Worm (Caenorhabditis elegans) whole organism, mixed stage, embryonic: ENCODE results near the gene cua-1.

Source experiments
- M03D4.4 ChIP-seq: sonication (generic microtip); optimal IDR thresholded peaks from 2 replicates; lab custom pipeline; 2017; ENCODE audit warnings: mild to moderate bottlenecking, missing genetic modification characterization, missing compliant biosample characterization
- bed-3 ChIP-seq: fragments of 200-800 bp; sonication (Bioruptor generic); optimal IDR thresholded peaks from 3 replicates; lab custom pipeline; 2018; ENCODE audit warnings: mild to moderate bottlenecking, missing genetic modification characterization, moderate library complexity, missing compliant biosample characterization
- blmp-1 ChIP-seq: fragments of 150-350 bp; optimal IDR thresholded peaks from 2 replicates; lab custom pipeline; 2014; ENCODE audit warnings: missing biosample characterization, missing genetic modification characterization
- ceh-39 ChIP-seq: fragments of 150-350 bp; optimal IDR thresholded peaks from 2 replicates; lab custom pipeline; 2014; ENCODE audit warnings: missing biosample characterization, missing genetic modification characterization
- ceh-43 ChIP-seq: fragments of 200-800 bp; sonication (Bioruptor generic); optimal IDR thresholded peaks from 2 replicates; lab custom pipeline; 2018; ENCODE audit warnings: mild to moderate bottlenecking, missing genetic modification characterization, moderate library complexity, missing compliant biosample characterization
- ceh-83 ChIP-seq: fragments of 200-800 bp; sonication (Bioruptor generic); optimal IDR thresholded peaks from 2 replicates; lab custom pipeline; 2018; ENCODE audit warnings: mild to moderate bottlenecking, missing genetic modification characterization, missing compliant biosample characterization
- ces-1 ChIP-seq: fragments of 150-350 bp; optimal IDR thresholded peaks from 2 replicates; lab custom pipeline; 2014; ENCODE audit warnings: missing biosample characterization, missing genetic modification reagents, missing genetic modification characterization
- cnd-1 ChIP-seq: fragments of 200-800 bp; sonication (Bioruptor generic); optimal IDR thresholded peaks from 2 replicates; lab custom pipeline; 2018; ENCODE audit warnings: mild to moderate bottlenecking, missing genetic modification characterization, missing compliant biosample characterization
- drap-1 ChIP-seq: fragments of 200-800 bp; sonication (Bioruptor generic); optimal IDR thresholded peaks from 3 replicates; lab custom pipeline; 2018; ENCODE audit warnings: mild to moderate bottlenecking, missing genetic modification characterization, missing compliant biosample characterization
- elt-1 ChIP-seq: sonication (generic microtip); optimal IDR thresholded peaks from 2 replicates; lab custom pipeline; 2017; ENCODE audit warnings: missing genetic modification characterization, mild to moderate bottlenecking, missing compliant biosample characterization, antibody characterized with exemption, moderate library complexity, borderline replicate concordance; ENCODE audit not compliant: insufficient read depth
- elt-3 ChIP-seq: fragments of 150-350 bp; optimal IDR thresholded peaks from 2 replicates; lab custom pipeline; 2014; ENCODE audit warnings: missing biosample characterization, missing genetic modification characterization
- flh-1 ChIP-seq: fragments of 200-800 bp; sonication (Bioruptor generic); optimal IDR thresholded peaks from 2 replicates; lab custom pipeline; 2018; ENCODE audit warnings: mild to moderate bottlenecking, missing genetic modification characterization, moderate library complexity, missing compliant biosample characterization
- ham-2 ChIP-seq: fragments of 200-800 bp; sonication (Bioruptor generic); optimal IDR thresholded peaks from 2 replicates; lab custom pipeline; 2018; ENCODE audit warnings: mild to moderate bottlenecking, missing genetic modification characterization, missing compliant biosample characterization
- hlh-1 ChIP-seq: fragments of 150-350 bp; optimal IDR thresholded peaks from 2 replicates; lab custom pipeline; 2014; ENCODE audit warnings: missing biosample characterization, missing genetic modification reagents, missing genetic modification characterization
- lin-13 ChIP-seq: fragments of 150-350 bp; optimal IDR thresholded peaks from 2 replicates; lab custom pipeline; 2014; ENCODE audit warnings: missing biosample characterization, missing genetic modification characterization
- lin-32 ChIP-seq: fragments of 200-800 bp; sonication (Bioruptor generic); optimal IDR thresholded peaks from 2 replicates; lab custom pipeline; 2018; ENCODE audit warnings: mild to moderate bottlenecking, missing genetic modification characterization, missing compliant biosample characterization
- lsy-2 ChIP-seq: fragments of 150-350 bp; optimal IDR thresholded peaks from 2 replicates; lab custom pipeline; 2014; ENCODE audit warnings: missing biosample characterization, missing genetic modification characterization
- mab-5 ChIP-seq: fragments of 150-350 bp; optimal IDR thresholded peaks from 2 replicates; lab custom pipeline; 2014; ENCODE audit warnings: missing biosample characterization, missing genetic modification characterization
- mep-1 ChIP-seq: fragments of 150-350 bp; optimal IDR thresholded peaks from 2 replicates; lab custom pipeline; 2017; ENCODE audit warnings: missing biosample characterization, missing genetic modification reagents, missing genetic modification characterization, inconsistent platforms
- mls-2 ChIP-seq: sonication (generic microtip); optimal IDR thresholded peaks from 2 replicates; lab custom pipeline; 2016; ENCODE audit warnings: mild to moderate bottlenecking, missing genetic modification characterization, moderate library complexity, missing compliant biosample characterization
- nhr-12 ChIP-seq: fragments of 150-350 bp; optimal IDR thresholded peaks from 2 replicates; lab custom pipeline; 2014; ENCODE audit warnings: missing biosample characterization, missing genetic modification characterization
- nhr-2 ChIP-seq: fragments of 150-350 bp; optimal IDR thresholded peaks from 2 replicates; lab custom pipeline; 2014; ENCODE audit warnings: missing biosample characterization, missing genetic modification characterization
- nhr-237 ChIP-seq: fragments of 150-350 bp; optimal IDR thresholded peaks from 2 replicates; lab custom pipeline; 2014; ENCODE audit warnings: missing biosample characterization, missing genetic modification characterization
- nhr-28 ChIP-seq: fragments of 150-350 bp; optimal IDR thresholded peaks from 2 replicates; lab custom pipeline; 2014; ENCODE audit warnings: missing biosample characterization, missing genetic modification characterization
- nhr-76 ChIP-seq: sonication (generic microtip); optimal IDR thresholded peaks from 2 replicates; lab custom pipeline; 2017; ENCODE audit warnings: missing biosample characterization, missing genetic modification characterization
- pha-4 ChIP-seq: fragments of 150-350 bp; optimal IDR thresholded peaks from 2 replicates; lab custom pipeline; 2018; ENCODE audit warnings: missing biosample characterization, missing genetic modification reagents, missing genetic modification characterization
- sem-2 ChIP-seq: fragments of 200-800 bp; sonication (Bioruptor generic); optimal IDR thresholded peaks from 2 replicates; lab custom pipeline; 2018; ENCODE audit warnings: mild to moderate bottlenecking, missing genetic modification characterization, missing compliant biosample characterization
- snpc-4 ChIP-seq: fragments of 150-350 bp; optimal IDR thresholded peaks from 2 replicates; lab custom pipeline; 2014; ENCODE audit warnings: missing biosample characterization, missing genetic modification characterization
- sptf-1 ChIP-seq: sonication (generic microtip); optimal IDR thresholded peaks from 2 replicates; lab custom pipeline; 2017; ENCODE audit warnings: mild to moderate bottlenecking, missing genetic modification characterization, moderate library complexity, missing compliant biosample characterization
- tbx-8 ChIP-seq: fragments of 200-800 bp; sonication (Bioruptor generic); optimal IDR thresholded peaks from 2 replicates; lab custom pipeline; 2018; ENCODE audit warnings: mild to moderate bottlenecking, missing genetic modification characterization, moderate library complexity, missing compliant biosample characterization
- unc-120 ChIP-seq: sonication (generic microtip); optimal IDR thresholded peaks from 2 replicates; lab custom pipeline; 2017; ENCODE audit warnings: missing genetic modification characterization, missing compliant biosample characterization; ENCODE audit not compliant: poor library complexity, severe bottlenecking
- unc-39 ChIP-seq: fragments of 150-350 bp; optimal IDR thresholded peaks from 2 replicates; lab custom pipeline; 2014; ENCODE audit warnings: missing biosample characterization, missing genetic modification characterization
- unc-62 ChIP-seq: fragments of 150-350 bp; optimal IDR thresholded peaks from 2 replicates; lab custom pipeline; 2014; ENCODE audit warnings: missing biosample characterization, missing genetic modification reagents, missing genetic modification characterization
- zip-8 ChIP-seq: fragments of 150-350 bp; optimal IDR thresholded peaks from 2 replicates; lab custom pipeline; 2014; ENCODE audit warnings: missing biosample characterization, missing genetic modification characterization
- ztf-11 ChIP-seq: fragments of 150-350 bp; optimal IDR thresholded peaks from 2 replicates; lab custom pipeline; 2014; ENCODE audit warnings: missing biosample characterization, missing genetic modification characterization

cua-1 gene

DNA sequence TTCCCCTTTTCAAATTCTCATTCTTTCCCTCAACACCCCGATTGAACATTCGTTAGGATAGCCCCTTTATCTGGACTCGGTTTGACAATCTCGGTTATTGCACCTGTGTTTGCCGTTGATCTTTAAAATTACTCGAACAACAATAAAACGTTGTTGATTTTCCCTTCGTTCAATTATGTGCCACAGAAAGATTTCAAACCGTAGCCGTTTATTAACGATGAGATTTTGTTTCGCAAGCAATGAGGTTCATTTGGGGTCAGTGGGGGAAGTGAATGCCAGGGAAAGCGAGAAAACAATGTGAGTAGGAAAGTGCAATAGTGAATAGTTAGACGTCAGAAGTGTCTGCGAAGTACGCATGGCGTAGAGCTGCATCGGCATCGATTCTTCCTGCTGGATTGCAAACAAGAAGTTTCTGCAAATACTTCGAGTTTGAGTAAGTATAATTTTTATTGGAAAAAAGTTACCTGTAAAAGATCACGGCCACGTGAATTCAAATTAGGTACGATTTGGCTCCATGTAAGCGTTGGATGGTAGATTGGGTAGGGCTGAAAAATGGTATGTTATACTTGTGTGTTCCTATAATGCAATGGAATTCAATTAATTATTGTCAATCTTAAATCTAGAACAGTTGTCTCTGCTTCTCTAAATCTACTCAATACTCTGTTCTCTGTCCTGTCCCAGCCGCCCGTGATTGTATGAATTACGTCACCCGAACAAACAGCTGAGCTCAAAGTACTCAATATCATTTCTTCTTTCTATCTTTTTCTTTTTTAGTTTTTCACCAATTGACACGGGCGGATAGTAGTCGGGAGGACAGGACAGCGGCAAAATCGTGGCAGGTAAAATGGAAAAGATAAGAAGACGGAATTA is 9.6 kb upstream of the cua-1 start, which contains the start of gene kel-3:
kel-3 (plus strand) TSS at position 328 of the 870 bp plus-strand sequence.
- TF ChIP-seq unc-62 (GFP tag; lab: Kevin White, UChicago) (peak; percentile 54), sptf-1 (tag; lab: Kevin White, UChicago) (peak; percentile 1), ham-2 (GFP tag; lab: Kevin White, UChicago) (no peak), ceh-83 (GFP tag; lab: Kevin White, UChicago) (no peak), lsy-2 (tag; lab: Kevin White, UChicago) (peak; percentile 8), hlh-1 (peak; percentile 45)
- TF ChIP-seq, all 35 proteins: peak for 4

DNA sequence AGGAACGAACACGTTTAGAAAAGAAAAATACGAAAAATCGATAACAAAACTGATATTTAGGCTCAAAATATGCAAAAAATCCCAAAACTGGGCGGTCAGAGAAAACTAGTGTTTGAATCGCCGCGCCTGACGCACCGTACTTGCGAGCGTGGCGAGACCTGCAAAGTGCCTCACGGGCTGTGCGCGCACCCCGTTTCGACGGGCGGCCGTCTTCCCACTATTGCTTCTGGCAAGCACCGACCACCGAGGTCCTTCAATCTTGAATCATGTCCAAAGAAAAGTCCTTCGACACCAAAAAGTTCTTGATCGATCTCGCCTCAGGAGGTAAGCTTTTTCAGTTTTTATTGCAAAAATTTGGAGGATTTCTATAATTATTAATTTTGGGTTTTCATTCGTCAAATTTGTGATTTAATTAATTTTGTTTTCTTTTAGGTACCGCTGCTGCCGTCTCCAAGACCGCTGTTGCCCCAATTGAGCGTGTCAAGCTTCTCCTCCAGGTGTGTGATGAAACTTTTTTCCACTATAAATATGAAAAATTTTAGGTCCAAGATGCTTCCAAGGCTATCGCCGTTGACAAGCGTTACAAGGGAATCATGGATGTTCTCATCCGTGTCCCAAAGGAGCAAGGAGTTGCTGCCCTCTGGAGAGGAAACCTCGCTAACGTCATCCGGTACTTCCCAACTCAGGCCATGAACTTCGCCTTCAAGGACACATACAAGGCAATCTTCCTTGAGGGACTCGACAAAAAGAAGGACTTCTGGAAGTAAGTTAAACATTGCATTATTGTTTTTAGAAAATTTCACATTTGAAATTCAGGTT is 8.1 kb upstream of the cua-1 start, which contains the start of gene ant-1.1:
ant-1.1 (plus strand) TSS at position 199 of the 819 bp plus-strand sequence.
- TF ChIP-seq nhr-76 (tag; lab: Kevin White, UChicago): no peak
- peak; percentile 74 for TF ChIP-seq mls-2 (tag; lab: Kevin White, UChicago)
- TF ChIP-seq mep-1 (tag; lab: Kevin White, UChicago): peak; percentile 83
- TF ChIP-seq bed-3 (GFP tag; lab: Kevin White, UChicago): peak; percentile 18
- peak; percentile 21 for TF ChIP-seq cnd-1 (tag; lab: Kevin White, UChicago)
- TF ChIP-seq nhr-2: peak; percentile 38
- TF ChIP-seq nhr-28 (tag; lab: Kevin White, UChicago): no peak
- TF ChIP-seq pha-4 (tag; lab: Kevin White, UChicago): peak; percentile 91
- no peak for TF ChIP-seq ztf-11 (tag; lab: Kevin White, UChicago)
- TF ChIP-seq sem-2 (GFP tag; lab: Kevin White, UChicago): no peak
- peak; percentile 16 for TF ChIP-seq lin-32
- no peak for TF ChIP-seq zip-8
- peak; percentile 42 for TF ChIP-seq ces-1
- peak; percentile 90 for TF ChIP-seq lin-13 (tag; lab: Kevin White, UChicago)
- no peak for TF ChIP-seq unc-39
- TF ChIP-seq hlh-1: peak; percentile 49
- TF ChIP-seq blmp-1 (tag; lab: Kevin White, UChicago): no peak
- no peak for TF ChIP-seq elt-3 (tag; lab: Kevin White, UChicago)
- peak; percentile 99 for TF ChIP-seq lsy-2 (tag; lab: Kevin White, UChicago)
- TF ChIP-seq ceh-43 (GFP tag; lab: Kevin White, UChicago): peak; percentile 37
- TF ChIP-seq M03D4.4 (tag; lab: Kevin White, UChicago): peak; percentile 50
- TF ChIP-seq nhr-12: no peak
- peak; percentile 56 for TF ChIP-seq drap-1
- no peak for TF ChIP-seq unc-62 (GFP tag; lab: Kevin White, UChicago)
- no peak for TF ChIP-seq elt-1
- peak; percentile 65 for TF ChIP-seq ceh-83 (GFP tag; lab: Kevin White, UChicago)
- TF ChIP-seq ham-2 (GFP tag; lab: Kevin White, UChicago): peak; percentile 6
- no peak for TF ChIP-seq tbx-8 (GFP tag; lab: Kevin White, UChicago)
- no peak for TF ChIP-seq flh-1 (GFP tag; lab: Kevin White, UChicago)
- no peak for TF ChIP-seq snpc-4 (tag; lab: Kevin White, UChicago)
- peak; percentile 54 for TF ChIP-seq ceh-39 (tag; lab: Kevin White, UChicago)
- TF ChIP-seq sptf-1 (tag; lab: Kevin White, UChicago): peak; percentile 82
- TF ChIP-seq mab-5 (tag; lab: Kevin White, UChicago): no peak
- peak; percentile 94 for TF ChIP-seq nhr-237 (tag; lab: Kevin White, UChicago)
- peak; percentile 86 for TF ChIP-seq unc-120
